Worm (Caenorhabditis elegans) whole organism, L4 larva: ENCODE data around the gene C33C12.1.

ENCODE experiments used
- R02D3.7 ChIP-seq: fragments of 150-350 bp; sonication (generic microtip); optimal IDR thresholded peaks from 3 replicates; lab custom pipeline; 2014; ENCODE audit warnings: missing biosample characterization, missing genetic modification characterization
- ama-1 ChIP-seq: fragments of 150-350 bp; optimal IDR thresholded peaks from 2 replicates; lab custom pipeline; 2014; ENCODE audit warnings: inconsistent platforms, mixed read lengths
- ceh-82 ChIP-seq: sonication (generic microtip); optimal IDR thresholded peaks from 2 replicates; lab custom pipeline; 2017; ENCODE audit warnings: missing biosample characterization, missing genetic modification characterization
- daf-16 ChIP-seq, 3 experiments: sonication (generic microtip); optimal IDR thresholded peaks; 2 replicates each; lab custom pipeline; 2016 to 2017; ENCODE audit warnings: missing genetic modification characterization in 3 of 3, missing genetic modification reagents in 3 of 3, mild to moderate bottlenecking in 2 of 3, missing compliant biosample characterization in 2 of 3, missing biosample characterization in 1 of 3, moderate library complexity in 1 of 3
- dpl-1 ChIP-seq: fragments of 150-350 bp; optimal IDR thresholded peaks from 2 replicates; lab custom pipeline; 2014; ENCODE audit warnings: missing biosample characterization, missing genetic modification reagents, missing genetic modification characterization
- fos-1 ChIP-seq: fragments of 150-350 bp; optimal IDR thresholded peaks from 2 replicates; lab custom pipeline; 2014; ENCODE audit warnings: missing biosample characterization, missing genetic modification characterization
- lin-15B ChIP-seq: fragments of 150-350 bp; sonication (generic microtip); optimal IDR thresholded peaks from 3 replicates; lab custom pipeline; 2014; ENCODE audit warnings: missing biosample characterization, missing genetic modification characterization
- madf-5 ChIP-seq, 2 experiments: fragments of 200-800 bp; sonication (Bioruptor generic); IDR thresholded peaks; 2 replicates each; pipeline ENCODE4 v1.3.6; 2022; ENCODE audit warnings: missing compliant biosample characterization in 2 of 2, missing genetic modification characterization in 2 of 2
- mdl-1 ChIP-seq, 2 experiments: fragments of 150-350 bp in 1 of 2; sonication (generic microtip) in 1 of 2; optimal IDR thresholded peaks; 2 replicates each; lab custom pipeline; 2014 to 2017; ENCODE audit warnings: missing biosample characterization in 2 of 2, missing genetic modification characterization in 2 of 2
- nhr-237 ChIP-seq: sonication (generic microtip); optimal IDR thresholded peaks from 2 replicates; lab custom pipeline; 2017; ENCODE audit warnings: missing biosample characterization, missing genetic modification characterization
- nhr-77 ChIP-seq: fragments of 150-350 bp; optimal IDR thresholded peaks from 2 replicates; lab custom pipeline; 2014; ENCODE audit warnings: missing biosample characterization, missing genetic modification characterization
- snpc-1.2 ChIP-seq: fragments of 200-800 bp; sonication (Bioruptor generic); IDR thresholded peaks from 2 replicates; pipeline ENCODE4 v1.3.6; 2022; ENCODE audit warnings: missing genetic modification reagents, missing genetic modification characterization, missing compliant biosample characterization
- tra-1 ChIP-seq: fragments of 200-800 bp; sonication (Bioruptor generic); IDR thresholded peaks from 2 replicates; pipeline ENCODE4 v1.3.6; 2022; ENCODE audit warnings: missing genetic modification reagents, missing genetic modification characterization, missing compliant biosample characterization

ce11 chrII:2175367-2175766 lies 22.7 kb upstream of the C33C12.1 start, which contains the start of gene C33C12.7:
- TF ChIP-seq snpc-1.2 (GFP tag; lab: Robert Waterston, UW) (no peak), mdl-1 (tag; optimal IDR thresholded peaks at IDR 0.05; lab: Kevin White, UChicago) (no peak), fos-1 (no peak), R02D3.7 (tag; lab: Kevin White, UChicago) (no peak), nhr-237 (tag; lab: Kevin White, UChicago) (no peak), ama-1 (lab: Kevin White, UChicago) (no peak), tra-1 (GFP tag; lab: Robert Waterston, UW) (no peak), nhr-77 (tag; lab: Kevin White, UChicago) (no peak), daf-16 (GFP tag; optimal IDR thresholded peaks at IDR 0.05; lab: Kevin White, UChicago) (no peak), daf-16 (tag; optimal IDR thresholded peaks at IDR 0.05; lab: Kevin White, UChicago) (no peak), lin-15B (tag; lab: Kevin White, UChicago) (no peak), madf-5 (GFP tag; IDR thresholded peaks at IDR 0.05; lab: Robert Waterston, UW) (no peak), dpl-1 (GFP tag; lab: Kevin White, UChicago) (no peak), ceh-82 (tag; lab: Kevin White, UChicago) (no peak)
